Worm (Caenorhabditis elegans): ENCODE measurements around the gene rsp-5.

Gene rsp-5

ce11 chrII:6491817-6492452 lies 2.0 kb downstream of the rsp-5 start, which contains the start of the genes T28D9.11 and T28D9.1 (continued):
- no peak for TF ChIP-seq hlh-30 (tag; optimal IDR thresholded peaks at IDR 0.05; ENCODE audit: insufficient read depth)
- peak; percentile 59 for TF ChIP-seq unc-55 (GFP tag; optimal IDR thresholded peaks at IDR 0.05)
- peak; percentile 38 for TF ChIP-seq T23F11.4 (GFP tag; optimal IDR thresholded peaks at IDR 0.05)
- TF ChIP-seq Y22D7AL.16 (tag; optimal IDR thresholded peaks at IDR 0.05): no peak
- TF ChIP-seq mec-3 (tag; optimal IDR thresholded peaks at IDR 0.05; ENCODE audit: borderline replicate concordance): no peak
- no peak for TF ChIP-seq ceh-30 (tag; optimal IDR thresholded peaks at IDR 0.05)
- TF ChIP-seq odd-2 (tag; optimal IDR thresholded peaks at IDR 0.05): no peak
- TF ChIP-seq fax-1 (tag; optimal IDR thresholded peaks at IDR 0.05): peak; percentile 32
- no peak for TF ChIP-seq tbx-7 (tag; optimal IDR thresholded peaks at IDR 0.05)
- TF ChIP-seq ttx-3 (tag; optimal IDR thresholded peaks at IDR 0.05): no peak
- TF ChIP-seq F13H6.1 (tag; optimal IDR thresholded peaks at IDR 0.05): no peak
- TF ChIP-seq nhr-232 (tag; optimal IDR thresholded peaks at IDR 0.05): no peak
- peak; percentile 28 for TF ChIP-seq ceh-2 (tag; optimal IDR thresholded peaks at IDR 0.05)
- TF ChIP-seq pha-4 (tag; optimal IDR thresholded peaks at IDR 0.05): no peak
- no peak for TF ChIP-seq hlh-15 (tag; optimal IDR thresholded peaks at IDR 0.05)
- no peak for TF ChIP-seq pqm-1 (tag; optimal IDR thresholded peaks at IDR 0.05)
- TF ChIP-seq ceh-22 (tag; optimal IDR thresholded peaks at IDR 0.05): peak; percentile 19
- 0 out of 2 replicates have a peak, but pooled peaks have one; percentile 10 for TF ChIP-seq sox-2 (GFP tag; IDR thresholded peaks at IDR 0.05)
- no peak for TF ChIP-seq ztf-16 (tag; optimal IDR thresholded peaks at IDR 0.05)
- peak; percentile 10 for TF ChIP-seq fkh-10 (GFP tag; optimal IDR thresholded peaks at IDR 0.05)
- TF ChIP-seq ref-2 (tag; optimal IDR thresholded peaks at IDR 0.05): peak; percentile 41
- no peak for TF ChIP-seq pax-1 (tag; optimal IDR thresholded peaks at IDR 0.05)
- TF ChIP-seq pag-3 (tag; optimal IDR thresholded peaks at IDR 0.05; ENCODE audit: borderline replicate concordance): no peak
- no peak for TF ChIP-seq ahr-1 (tag; optimal IDR thresholded peaks at IDR 0.05)
- no peak for TF ChIP-seq hlh-13 (GFP tag; optimal IDR thresholded peaks at IDR 0.05)
- peak; percentile 80 for TF ChIP-seq ceh-31 (tag; optimal IDR thresholded peaks at IDR 0.05)
- peak; percentile 37 for TF ChIP-seq sdc-2 (tag; optimal IDR thresholded peaks at IDR 0.05)
- peak; percentile 82 for TF ChIP-seq ceh-34 (tag; optimal IDR thresholded peaks at IDR 0.05)
- no peak for TF ChIP-seq gmeb-2 (tag; optimal IDR thresholded peaks at IDR 0.05)
- TF ChIP-seq sox-4 (tag; optimal IDR thresholded peaks at IDR 0.05): peak; percentile 13
- peak; percentile 71 for TF ChIP-seq ceh-19 (GFP tag; optimal IDR thresholded peaks at IDR 0.05)
- TF ChIP-seq ceh-6 (GFP tag; optimal IDR thresholded peaks at IDR 0.05): peak; percentile 31
- no peak for TF ChIP-seq che-1 (tag; optimal IDR thresholded peaks at IDR 0.05)
- peak; percentile 49 for TF ChIP-seq C08G9.2 (tag; optimal IDR thresholded peaks at IDR 0.05)
- TF ChIP-seq hlh-8 (tag; optimal IDR thresholded peaks at IDR 0.05): no peak
- TF ChIP-seq fkh-6 (tag; optimal IDR thresholded peaks at IDR 0.05): peak; percentile 12
- no peak for TF ChIP-seq unc-86 (tag; optimal IDR thresholded peaks at IDR 0.05)
- TF ChIP-seq ceh-9 (tag; optimal IDR thresholded peaks at IDR 0.05): no peak
- no peak for TF ChIP-seq madf-2 (tag; optimal IDR thresholded peaks at IDR 0.05)
- TF ChIP-seq nhr-11 (tag; optimal IDR thresholded peaks at IDR 0.05): no peak
- no peak for TF ChIP-seq K02D7.2 (tag; optimal IDR thresholded peaks at IDR 0.05)
- peak; percentile 16 for TF ChIP-seq hlh-6 (tag; optimal IDR thresholded peaks at IDR 0.05)
- peak; percentile 27 for TF ChIP-seq ets-4 (tag; optimal IDR thresholded peaks at IDR 0.05)
- TF ChIP-seq lim-6 (tag; optimal IDR thresholded peaks at IDR 0.05): no peak
- no peak for TF ChIP-seq ceh-48 (tag; optimal IDR thresholded peaks at IDR 0.05)
- no peak for TF ChIP-seq ama-1 (optimal IDR thresholded peaks at IDR 0.05)
- no peak for TF ChIP-seq elt-4 (tag; optimal IDR thresholded peaks at IDR 0.05)
- no peak for TF ChIP-seq lin-11 (tag; optimal IDR thresholded peaks at IDR 0.05)
- TF ChIP-seq rnt-1 (tag; optimal IDR thresholded peaks at IDR 0.05): no peak
- peak; percentile 50 for TF ChIP-seq dmd-4 (tag; optimal IDR thresholded peaks at IDR 0.05; ENCODE audit: borderline replicate concordance)

Data from whole organism, late embryonic.